Fruit fly (Drosophila melanogaster): ENCODE data around the gene CG17375.

Gene CG17375

dm6 chr2L:6787029-6787972 lies 18.3 kb downstream of the CG17375 start:
- TF ChIP-seq CG7045 (GFP tag; optimal IDR thresholded peaks at IDR 0.05) (peak; percentile 83), CG14711 (tag; optimal IDR thresholded peaks at IDR 0.05) (peak; percentile 76), kay (GFP tag; ENCODE audit: borderline replicate concordance) (peak; percentile 94), pad (GFP tag; optimal IDR thresholded peaks at IDR 0.05) (peak; percentile 85), bab1 (GFP tag; optimal IDR thresholded peaks at IDR 0.05) (peak; percentile 90), CG12768 (GFP tag; optimal IDR thresholded peaks at IDR 0.05) (peak; percentile 97), CG5204 (GFP tag; optimal IDR thresholded peaks at IDR 0.05) (peak; percentile 95), CG7101 (tag; optimal IDR thresholded peaks at IDR 0.05) (peak; percentile 93), CG33017 (tag; optimal IDR thresholded peaks at IDR 0.05) (peak; percentile 88), cnc (optimal IDR thresholded peaks at IDR 0.05) (no peak), Hr96 (GFP tag; optimal IDR thresholded peaks at IDR 0.05) (peak; percentile 91), Clk (GFP tag; optimal IDR thresholded peaks at IDR 0.05) (peak; percentile 82), ovo (GFP tag; optimal IDR thresholded peaks at IDR 0.05) (peak; percentile 86), toe (GFP tag; optimal IDR thresholded peaks at IDR 0.05) (peak; percentile 94), CG11617 (GFP tag; optimal IDR thresholded peaks at IDR 0.05) (peak; percentile 96), Mnt (GFP tag; optimal IDR thresholded peaks at IDR 0.05) (peak; percentile 78), CG1620 (GFP tag; optimal IDR thresholded peaks at IDR 0.05) (peak; percentile 80), cic (GFP tag; optimal IDR thresholded peaks at IDR 0.05) (peak; percentile 94), Crg-1 (GFP tag; optimal IDR thresholded peaks at IDR 0.05) (peak; percentile 85), tj (GFP tag; optimal IDR thresholded peaks at IDR 0.05) (peak; percentile 57)

DNA sequence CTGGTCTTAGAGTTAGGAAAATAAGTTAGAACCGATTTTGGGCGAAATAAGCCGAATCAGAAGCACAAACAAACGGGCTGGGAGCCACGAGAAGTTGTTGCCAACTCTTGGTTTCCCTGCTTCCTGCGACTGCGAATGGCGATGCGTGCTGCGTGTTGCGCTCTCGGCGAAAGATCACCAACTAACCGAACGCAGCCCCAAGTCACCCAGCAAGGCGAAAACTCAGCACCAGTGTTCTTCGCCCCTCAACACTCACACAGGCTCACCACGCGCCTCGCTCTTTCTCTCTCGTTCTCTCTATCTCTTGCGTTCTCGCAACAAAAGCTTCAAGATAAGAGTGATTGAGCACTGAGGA lies 18.9 kb downstream of the CG17375 start, which contains the start of gene nrv1:
TSS of gene nrv1 (minus strand) at position 188 of the 355 bp plus-strand sequence.
- TF ChIP-seq pad (GFP tag; optimal IDR thresholded peaks at IDR 0.05) (no peak), ovo (GFP tag; optimal IDR thresholded peaks at IDR 0.05) (no peak), CG7101 (tag; optimal IDR thresholded peaks at IDR 0.05) (no peak), cnc (optimal IDR thresholded peaks at IDR 0.05) (no peak), Mnt (GFP tag; optimal IDR thresholded peaks at IDR 0.05) (no peak), Crg-1 (GFP tag; optimal IDR thresholded peaks at IDR 0.05) (no peak), cic (GFP tag; optimal IDR thresholded peaks at IDR 0.05) (no peak), Clk (GFP tag; optimal IDR thresholded peaks at IDR 0.05) (no peak), bab1 (GFP tag; optimal IDR thresholded peaks at IDR 0.05) (no peak), CG7045 (GFP tag; optimal IDR thresholded peaks at IDR 0.05) (no peak), CG1620 (GFP tag; optimal IDR thresholded peaks at IDR 0.05) (no peak), CG5204 (GFP tag; optimal IDR thresholded peaks at IDR 0.05) (no peak), CG33017 (tag; optimal IDR thresholded peaks at IDR 0.05) (no peak), toe (GFP tag; optimal IDR thresholded peaks at IDR 0.05) (no peak), Hr96 (GFP tag; optimal IDR thresholded peaks at IDR 0.05) (no peak), CG11617 (GFP tag; optimal IDR thresholded peaks at IDR 0.05) (no peak), CG12768 (GFP tag; optimal IDR thresholded peaks at IDR 0.05) (no peak)

dm6 chr2L:6785583-6785982 lies 20.0 kb downstream of the CG17375 start:
- no peak for TF ChIP-seq pad (GFP tag; optimal IDR thresholded peaks at IDR 0.05)
- TF ChIP-seq cnc (optimal IDR thresholded peaks at IDR 0.05) = peak in 1 of 2 experiments; percentile 23
- peak; percentile 20 for TF ChIP-seq CG7101 (tag; optimal IDR thresholded peaks at IDR 0.05)
- TF ChIP-seq CG7045 (GFP tag; optimal IDR thresholded peaks at IDR 0.05) = no peak
- peak; percentile 53 for TF ChIP-seq cic (GFP tag; optimal IDR thresholded peaks at IDR 0.05)
- TF ChIP-seq CG12768 (GFP tag; optimal IDR thresholded peaks at IDR 0.05) = peak; percentile 0
- TF ChIP-seq kay (GFP tag; ENCODE audit: borderline replicate concordance) = peak; percentile 97
- no peak for TF ChIP-seq bab1 (GFP tag; optimal IDR thresholded peaks at IDR 0.05)

DNA sequence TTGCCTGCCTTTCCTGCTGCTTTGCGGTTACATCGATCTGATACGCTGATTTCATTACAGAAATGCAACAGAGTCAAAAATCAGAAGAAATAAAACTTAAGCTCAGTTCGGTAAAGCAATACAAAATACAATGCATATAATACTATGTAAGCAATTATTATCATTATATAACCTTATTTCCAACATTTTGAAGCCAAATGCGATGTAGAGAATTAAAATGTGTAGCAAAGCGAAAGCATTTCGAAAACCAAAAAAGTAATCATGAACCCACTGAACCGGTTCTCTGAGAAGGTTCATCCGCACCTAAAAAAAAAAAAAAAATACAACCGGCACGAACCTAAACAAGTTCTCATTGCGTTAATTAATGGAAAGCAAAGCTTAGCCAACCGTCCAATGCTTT lies 21.4 kb downstream of the CG17375 start:
- no peak for TF ChIP-seq CG7045 (GFP tag; optimal IDR thresholded peaks at IDR 0.05)
- TF ChIP-seq CG7101 (tag; optimal IDR thresholded peaks at IDR 0.05) = no peak
- TF ChIP-seq CG1620 (GFP tag; optimal IDR thresholded peaks at IDR 0.05) = no peak
- no peak for TF ChIP-seq Crg-1 (GFP tag; optimal IDR thresholded peaks at IDR 0.05)
- TF ChIP-seq cic (GFP tag; optimal IDR thresholded peaks at IDR 0.05) = no peak
- no peak for TF ChIP-seq Mnt (GFP tag; optimal IDR thresholded peaks at IDR 0.05)
- TF ChIP-seq kay (GFP tag; ENCODE audit: borderline replicate concordance) = peak; percentile 91
- TF ChIP-seq pad (GFP tag; optimal IDR thresholded peaks at IDR 0.05) = no peak
- TF ChIP-seq CG11617 (GFP tag; optimal IDR thresholded peaks at IDR 0.05) = no peak
- no peak for TF ChIP-seq Clk (GFP tag; optimal IDR thresholded peaks at IDR 0.05)
- TF ChIP-seq tj (GFP tag; optimal IDR thresholded peaks at IDR 0.05) = peak; percentile 33

DNA sequence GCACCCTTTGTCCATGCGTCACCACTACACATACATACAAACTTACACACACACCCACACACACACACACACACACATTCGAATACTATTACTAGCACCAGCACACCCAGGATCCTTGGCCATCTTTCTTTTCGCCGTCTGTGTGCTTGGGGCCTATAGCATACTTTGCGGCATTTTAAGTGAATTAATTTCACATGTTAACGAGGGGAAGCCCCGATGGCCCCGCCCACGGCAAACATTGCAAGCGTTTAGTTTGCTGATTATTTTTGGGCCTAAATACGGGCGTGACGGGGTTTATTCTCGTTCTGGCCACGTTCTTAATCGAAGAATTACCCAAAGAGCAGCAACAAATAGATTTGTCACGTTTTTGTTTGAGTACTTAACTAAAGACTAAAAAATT lies 22.2 kb downstream of the CG17375 start:
- TF ChIP-seq CG11617 (GFP tag; optimal IDR thresholded peaks at IDR 0.05) (no peak), CG7045 (GFP tag; optimal IDR thresholded peaks at IDR 0.05) (no peak), CG5204 (GFP tag; optimal IDR thresholded peaks at IDR 0.05) (no peak), bab1 (GFP tag; optimal IDR thresholded peaks at IDR 0.05) (no peak), pad (GFP tag; optimal IDR thresholded peaks at IDR 0.05) (peak; percentile 26), tj (GFP tag; optimal IDR thresholded peaks at IDR 0.05) (no peak)

dm6 chr2L:6774853-6775252 lies 30.7 kb downstream of the CG17375 start:
- TF ChIP-seq Crg-1 (GFP tag; optimal IDR thresholded peaks at IDR 0.05) (no peak), CG7101 (tag; optimal IDR thresholded peaks at IDR 0.05) (no peak), Mnt (GFP tag; optimal IDR thresholded peaks at IDR 0.05) (no peak), CG14711 (tag; optimal IDR thresholded peaks at IDR 0.05) (no peak), Hr96 (GFP tag; optimal IDR thresholded peaks at IDR 0.05) (peak; percentile 4), CG5204 (GFP tag; optimal IDR thresholded peaks at IDR 0.05) (peak; percentile 22), kay (GFP tag; ENCODE audit: borderline replicate concordance) (no peak), Clk (GFP tag; optimal IDR thresholded peaks at IDR 0.05) (no peak), ovo (GFP tag; optimal IDR thresholded peaks at IDR 0.05) (no peak), tj (GFP tag; optimal IDR thresholded peaks at IDR 0.05) (peak; percentile 12), CG33017 (tag; optimal IDR thresholded peaks at IDR 0.05) (peak; percentile 13), CG7045 (GFP tag; optimal IDR thresholded peaks at IDR 0.05) (peak; percentile 16), CG11617 (GFP tag; optimal IDR thresholded peaks at IDR 0.05) (no peak), pad (GFP tag; optimal IDR thresholded peaks at IDR 0.05) (no peak)

All from whole organism, adult.